Fruit fly (Drosophila melanogaster): ENCODE measurements around the gene CG8661.

DNA sequence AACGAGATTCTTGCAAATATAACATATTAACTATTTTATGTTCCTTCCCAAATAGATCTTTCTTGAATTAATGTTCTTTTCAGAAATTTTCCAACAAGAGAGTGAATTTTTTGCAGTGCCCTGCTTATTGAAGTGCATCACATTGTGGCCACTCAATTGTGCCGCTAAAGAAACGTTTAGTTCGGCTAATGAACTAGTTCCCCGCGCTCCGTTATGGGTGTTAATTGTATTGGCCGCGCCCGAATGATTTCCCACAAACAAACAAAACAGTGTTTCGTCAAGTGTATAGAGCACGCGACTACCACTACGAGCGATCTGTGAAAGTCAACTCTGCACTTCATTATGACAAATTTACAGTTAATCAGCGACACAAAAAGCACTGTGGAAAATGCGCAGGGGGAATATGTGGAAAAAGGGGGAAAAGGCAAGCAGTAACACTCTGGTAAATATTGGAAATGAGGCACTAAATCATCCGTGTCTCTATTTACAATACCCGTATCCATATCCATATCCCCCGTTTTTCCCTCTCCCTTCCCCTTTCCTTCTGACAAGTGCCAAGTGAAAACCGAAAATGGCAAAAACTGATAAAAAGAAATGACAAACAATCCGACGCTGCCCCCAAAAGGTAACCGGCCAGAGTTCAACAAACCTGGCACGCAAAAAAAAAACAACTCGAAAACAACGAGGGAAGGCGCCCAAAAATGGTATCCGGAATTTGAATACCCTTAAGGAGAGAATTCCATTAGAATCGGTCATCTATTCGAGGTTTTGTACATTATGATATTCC lies 12.2 kb upstream of the CG8661 start:
- TF ChIP-seq Lpt (GFP tag; optimal IDR thresholded peaks at IDR 0.05) (no peak), ss (GFP tag; optimal IDR thresholded peaks at IDR 0.05) (peak in 1 of 2 experiments; percentile 4), Blimp-1 (GFP tag; optimal IDR thresholded peaks at IDR 0.05) (no peak), lz (GFP tag; optimal IDR thresholded peaks at IDR 0.05) (no peak), Smox (GFP tag; optimal IDR thresholded peaks at IDR 0.05) (no peak), acj6 (GFP tag; optimal IDR thresholded peaks at IDR 0.05) (no peak), CG6276 (GFP tag; optimal IDR thresholded peaks at IDR 0.05) (no peak), Gug (GFP tag; IDR thresholded peaks at IDR 0.05) (no peak)

All from whole organism, prepupa.